Worm (Caenorhabditis elegans) whole organism, L4 larva: ENCODE results near the gene C48B4.13.

Source experiments
- F49E8.2 ChIP-seq: sonication (generic microtip); optimal IDR thresholded peaks from 2 replicates; lab custom pipeline; 2016; ENCODE audit warnings: missing compliant biosample characterization, mild to moderate bottlenecking, missing genetic modification characterization, borderline replicate concordance
- Y105C5A.15 ChIP-seq: fragments of 200-800 bp; sonication (Bioruptor generic); IDR thresholded peaks from 2 replicates; pipeline ENCODE4 v1.3.6; 2022; ENCODE audit warnings: missing genetic modification characterization, missing compliant biosample characterization
- Y75B8A.6 ChIP-seq: fragments of 200-800 bp; sonication (Bioruptor generic); IDR thresholded peaks from 2 replicates; pipeline ENCODE4 v1.3.6; 2022; ENCODE audit warnings: missing genetic modification reagents, missing genetic modification characterization, missing compliant biosample characterization
- aha-1 ChIP-seq: fragments of 150-350 bp; peaks from one replicate; lab custom pipeline; 2014; ENCODE audit warnings: missing biosample characterization, missing genetic modification characterization
- aly-2 ChIP-seq: sonication (generic microtip); optimal IDR thresholded peaks from 2 replicates; lab custom pipeline; 2018; ENCODE audit warnings: missing biosample characterization, missing genetic modification characterization
- attf-4 ChIP-seq: sonication (generic microtip); optimal IDR thresholded peaks from 3 replicates; lab custom pipeline; 2017; ENCODE audit warnings: missing biosample characterization, missing genetic modification characterization
- ceh-28 ChIP-seq: fragments of 150-350 bp; optimal IDR thresholded peaks from 2 replicates; lab custom pipeline; 2014; ENCODE audit warnings: missing biosample characterization, missing genetic modification reagents, missing genetic modification characterization
- ceh-32 ChIP-seq: sonication (generic microtip); optimal IDR thresholded peaks from 2 replicates; lab custom pipeline; 2016; ENCODE audit warnings: mild to moderate bottlenecking, missing genetic modification characterization, missing compliant biosample characterization; ENCODE audit not compliant: poor library complexity
- ces-1 ChIP-seq: fragments of 150-350 bp; sonication (generic microtip); optimal IDR thresholded peaks from 4 replicates; lab custom pipeline; 2014; ENCODE audit warnings: missing biosample characterization, missing genetic modification reagents, missing genetic modification characterization
- ctbp-1 ChIP-seq: fragments of 200-800 bp; sonication (Bioruptor generic); IDR thresholded peaks from 2 replicates; pipeline ENCODE4 v1.3.6; 2022; ENCODE audit warnings: missing genetic modification reagents, missing genetic modification characterization, missing compliant biosample characterization
- dmd-6 ChIP-seq: fragments of 200-800 bp; sonication (Bioruptor generic); IDR thresholded peaks from 2 replicates; pipeline ENCODE4 v1.3.6; 2022; ENCODE audit warnings: missing genetic modification reagents, missing genetic modification characterization, missing compliant biosample characterization
- dmd-9 ChIP-seq: fragments of 200-800 bp; sonication (Bioruptor generic); IDR thresholded peaks from 2 replicates; pipeline ENCODE4 v1.3.6; 2022; ENCODE audit warnings: missing genetic modification reagents, missing genetic modification characterization, missing compliant biosample characterization
- dpl-1 ChIP-seq: fragments of 150-350 bp; optimal IDR thresholded peaks from 2 replicates; lab custom pipeline; 2014; ENCODE audit warnings: missing biosample characterization, missing genetic modification reagents, missing genetic modification characterization
- duxl-1 ChIP-seq: sonication (generic microtip); optimal IDR thresholded peaks from 2 replicates; lab custom pipeline; 2016; ENCODE audit warnings: mild to moderate bottlenecking, missing genetic modification characterization, moderate library complexity, missing compliant biosample characterization; ENCODE audit not compliant: poor library complexity
- dve-1 ChIP-seq: sonication (generic microtip); optimal IDR thresholded peaks from 2 replicates; lab custom pipeline; 2017; ENCODE audit warnings: antibody characterized with exemption, mild to moderate bottlenecking, missing genetic modification characterization, missing compliant biosample characterization; ENCODE audit not compliant: insufficient read depth
- egl-27 ChIP-seq: sonication (generic microtip); optimal IDR thresholded peaks from 3 replicates; lab custom pipeline; 2017; ENCODE audit warnings: missing biosample characterization, missing genetic modification reagents, missing genetic modification characterization
- fkh-10 ChIP-seq: fragments of 150-350 bp; optimal IDR thresholded peaks from 2 replicates; lab custom pipeline; 2014; ENCODE audit warnings: missing biosample characterization, missing genetic modification reagents, missing genetic modification characterization
- hif-1 ChIP-seq, 2 experiments: sonication (generic microtip); optimal IDR thresholded peaks; 2 replicates each; lab custom pipeline; 2016 to 2017; ENCODE audit warnings: missing compliant biosample characterization in 2 of 2, missing genetic modification characterization in 2 of 2, missing genetic modification reagents in 2 of 2, missing genotype in 2 of 2, mild to moderate bottlenecking in 1 of 2
- hlh-11 ChIP-seq: fragments of 200-800 bp; sonication (Bioruptor generic); optimal IDR thresholded peaks from 2 replicates; lab custom pipeline; 2018; ENCODE audit warnings: mild to moderate bottlenecking, missing genetic modification characterization, missing compliant biosample characterization
- jun-1 ChIP-seq: fragments of 150-350 bp; optimal IDR thresholded peaks from 2 replicates; lab custom pipeline; 2014; ENCODE audit warnings: missing biosample characterization, missing genetic modification reagents, missing genetic modification characterization
- lin-1 ChIP-seq: fragments of 200-800 bp; sonication (Bioruptor generic); IDR thresholded peaks from 2 replicates; pipeline ENCODE4 v1.3.6; 2022; ENCODE audit warnings: missing genetic modification reagents, missing genetic modification characterization, missing compliant biosample characterization
- lin-39 ChIP-seq: fragments of 150-350 bp; optimal IDR thresholded peaks from 2 replicates; lab custom pipeline; 2014; ENCODE audit warnings: missing biosample characterization, missing genetic modification reagents, missing genetic modification characterization
- mdl-1 ChIP-seq, 2 experiments: fragments of 150-350 bp in 1 of 2; sonication (generic microtip) in 1 of 2; optimal IDR thresholded peaks; 2 replicates each; lab custom pipeline; 2014 to 2017; ENCODE audit warnings: missing biosample characterization in 2 of 2, missing genetic modification characterization in 2 of 2
- mes-2 ChIP-seq: sonication (generic microtip); optimal IDR thresholded peaks from 2 replicates; lab custom pipeline; 2016; ENCODE audit warnings: missing genotype, mild to moderate bottlenecking, missing genetic modification characterization, missing compliant biosample characterization; ENCODE audit not compliant: poor library complexity, severe bottlenecking
- nhr-10 ChIP-seq: fragments of 150-350 bp; optimal IDR thresholded peaks from 2 replicates; lab custom pipeline; 2014; ENCODE audit warnings: missing biosample characterization, missing genetic modification characterization
- nhr-102 ChIP-seq: sonication (generic microtip); optimal IDR thresholded peaks from 2 replicates; lab custom pipeline; 2016; ENCODE audit warnings: mild to moderate bottlenecking, missing genetic modification characterization, moderate library complexity, missing compliant biosample characterization
- nhr-11 ChIP-seq: fragments of 150-350 bp; optimal IDR thresholded peaks from 2 replicates; lab custom pipeline; 2014; ENCODE audit warnings: missing biosample characterization, missing genetic modification characterization
- nhr-28 ChIP-seq: fragments of 150-350 bp; optimal IDR thresholded peaks from 2 replicates; lab custom pipeline; 2014; ENCODE audit warnings: missing biosample characterization, missing genetic modification characterization
- nhr-48 ChIP-seq: sonication (generic microtip); optimal IDR thresholded peaks from 2 replicates; lab custom pipeline; 2016; ENCODE audit warnings: mild to moderate bottlenecking, missing genetic modification characterization, missing compliant biosample characterization
- nhr-6 ChIP-seq: fragments of 150-350 bp; optimal IDR thresholded peaks from 2 replicates; lab custom pipeline; 2014; ENCODE audit warnings: missing biosample characterization, missing genetic modification characterization
- nhr-77 ChIP-seq: fragments of 150-350 bp; optimal IDR thresholded peaks from 2 replicates; lab custom pipeline; 2014; ENCODE audit warnings: missing biosample characterization, missing genetic modification characterization
- pqm-1 ChIP-seq: sonication (generic microtip); optimal IDR thresholded peaks from 2 replicates; lab custom pipeline; 2017; ENCODE audit warnings: missing biosample characterization, missing genetic modification characterization
- set-16 ChIP-seq: fragments of 200-800 bp; sonication (Bioruptor generic); IDR thresholded peaks from 2 replicates; pipeline ENCODE4 v1.3.6; 2022; ENCODE audit warnings: missing genetic modification reagents, missing genetic modification characterization, missing compliant biosample characterization
- spr-3 ChIP-seq: fragments of 200-800 bp; sonication (Bioruptor generic); optimal IDR thresholded peaks from 2 replicates; lab custom pipeline; 2018; ENCODE audit warnings: mild to moderate bottlenecking, missing genetic modification characterization, missing compliant biosample characterization
- tag-97 ChIP-seq: fragments of 200-800 bp; sonication (Bioruptor generic); IDR thresholded peaks from 2 replicates; pipeline ENCODE4 v1.3.6; 2022; ENCODE audit warnings: missing genetic modification characterization, missing compliant biosample characterization
- unc-130 ChIP-seq: sonication (generic microtip); optimal IDR thresholded peaks from 2 replicates; lab custom pipeline; 2016; ENCODE audit warnings: missing genetic modification reagents, missing genetic modification characterization, missing compliant biosample characterization
- unc-62 ChIP-seq, 3 experiments: fragments of 150-350 bp in 1 of 3; sonication (generic microtip); optimal IDR thresholded peaks in 2 of 3; peaks in 1 of 3; 1 replicate in 1 of 3; 2 replicates in 2 of 3; lab custom pipeline; 2014 to 2017; ENCODE audit warnings: missing biosample characterization in 3 of 3, missing genetic modification characterization in 3 of 3, missing genetic modification reagents in 3 of 3, missing genotype in 1 of 3
- zag-1 ChIP-seq: fragments of 150-350 bp; optimal IDR thresholded peaks from 2 replicates; lab custom pipeline; 2014; ENCODE audit warnings: missing biosample characterization, missing genetic modification characterization
- zfp-3 ChIP-seq: fragments of 200-800 bp; sonication (Bioruptor generic); conservative IDR thresholded peaks from 2 replicates; pipeline ENCODE4 v1.3.6; 2022; ENCODE audit warnings: missing genetic modification reagents, missing genetic modification characterization, missing compliant biosample characterization

C48B4.13 gene

DNA sequence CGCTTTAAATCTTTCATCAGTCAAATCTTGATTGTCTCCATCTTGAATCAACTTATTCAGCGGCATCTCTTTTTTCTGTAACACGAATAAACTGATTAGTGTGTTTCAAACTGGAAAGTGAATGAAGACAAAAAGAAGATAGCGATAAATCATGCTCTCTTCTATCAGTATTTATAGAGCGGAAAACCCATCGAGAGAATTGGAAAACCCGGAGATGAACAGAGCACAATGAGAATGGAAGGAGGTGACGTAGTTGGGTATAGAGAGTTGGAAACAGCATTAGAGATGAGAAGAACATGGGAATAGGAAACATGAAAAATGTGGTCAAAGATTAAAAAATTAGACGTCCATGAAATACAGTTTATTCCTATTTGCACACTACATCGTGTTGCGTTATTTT is 23.6 kb downstream of the C48B4.13 start, which contains the start of gene acox-1.5:
acox-1.5 (minus strand) TSS at position 75 of the 400 bp plus-strand sequence.
- TF ChIP-seq jun-1 = no peak
- TF ChIP-seq tag-97 (GFP tag; lab: Robert Waterston, UW) = no peak
- TF ChIP-seq unc-62 (GFP tag; optimal IDR thresholded peaks at IDR 0.05 in 1 of 2; lab: Kevin White, UChicago) = peak in 1 of 2 experiments; percentile 16
- TF ChIP-seq unc-62 (tag; optimal IDR thresholded peaks at IDR 0.05; lab: Kevin White, UChicago) = no peak
- TF ChIP-seq nhr-10 (tag; lab: Kevin White, UChicago) = no peak
- TF ChIP-seq spr-3 (GFP tag; lab: Kevin White, UChicago) = no peak
- peak; percentile 34 for TF ChIP-seq hlh-11
- peak; percentile 19 for TF ChIP-seq aha-1
- peak; percentile 62 for TF ChIP-seq dmd-6
- TF ChIP-seq nhr-28 = peak; percentile 55
- peak; percentile 56 for TF ChIP-seq nhr-77
- peak; percentile 77 for TF ChIP-seq pqm-1 (tag; lab: Kevin White, UChicago)
- peak; percentile 22 for TF ChIP-seq dve-1
- TF ChIP-seq, all 104 proteins: peak for 8

ce11 chrIII:9595563-9595962 is 27.0 kb downstream of the C48B4.13 start, which contains the start of gene rom-2:
rom-2 (minus strand) TSS chrIII:9595663.
- TF ChIP-seq aly-2 (no peak), egl-27 (no peak), nhr-48 (tag; lab: Kevin White, UChicago) (no peak), lin-1 (no peak), dpl-1 (GFP tag; lab: Kevin White, UChicago) (no peak), set-16 (GFP tag; lab: Robert Waterston, UW) (no peak), duxl-1 (tag; lab: Kevin White, UChicago) (no peak)

ce11 chrIII:9597044-9597443 is 28.5 kb downstream of the C48B4.13 start, which contains the start of gene C48B4.12:
C48B4.12 (plus strand) TSS chrIII:9597344.
- TF ChIP-seq zag-1 (no peak), attf-4 (tag; lab: Kevin White, UChicago) (no peak), ceh-32 (no peak), dmd-9 (GFP tag; lab: Robert Waterston, UW) (no peak), F49E8.2 (tag; lab: Kevin White, UChicago) (no peak), nhr-11 (tag; lab: Kevin White, UChicago) (no peak), nhr-102 (tag; lab: Kevin White, UChicago) (no peak), jun-1 (no peak), nhr-6 (tag; lab: Kevin White, UChicago) (no peak), fkh-10 (GFP tag; lab: Kevin White, UChicago) (no peak)

- TF ChIP-seq nhr-102 (tag; lab: Kevin White, UChicago) (no peak), set-16 (GFP tag; lab: Robert Waterston, UW) (no peak), Y105C5A.15 (GFP tag; lab: Robert Waterston, UW) (no peak), aha-1 (no peak), Y75B8A.6 (GFP tag; lab: Robert Waterston, UW) (no peak)
Measured at ce11 chrIII:9598168-9598567, 29.6 kb downstream of the C48B4.13 start, which contains the start of gene F58A4.1. F58A4.1 (plus strand) TSS chrIII:9598468.

DNA sequence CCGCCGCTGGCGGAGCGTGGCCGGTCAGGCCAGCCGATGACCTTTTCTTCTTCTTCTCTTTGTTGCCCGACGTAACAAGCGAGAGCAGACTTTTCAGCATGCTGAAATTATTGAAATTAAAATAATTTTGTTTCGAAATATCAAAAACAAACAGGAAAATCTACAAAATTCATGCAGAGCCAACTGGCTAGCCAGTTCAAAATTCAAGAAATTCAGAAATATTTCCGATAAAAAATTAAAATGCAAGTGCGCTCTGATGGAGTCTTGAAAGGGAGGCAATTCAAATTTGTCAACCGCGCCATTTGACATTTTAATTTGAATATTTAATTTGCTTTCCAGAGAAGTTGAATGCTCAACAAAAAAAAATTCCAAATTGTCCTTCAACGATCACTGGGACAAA is 32.1 kb downstream of the C48B4.13 start, which contains the start of gene F58A4.2:
F58A4.2 (minus strand) TSS at position 101 of the 400 bp plus-strand sequence.
- TF ChIP-seq mes-2 (tag; lab: Kevin White, UChicago) (no peak), ces-1 (GFP tag; lab: Kevin White, UChicago) (no peak), unc-130 (GFP tag; lab: Kevin White, UChicago) (no peak), lin-39 (tag; lab: Kevin White, UChicago) (no peak), hif-1 (tag; optimal IDR thresholded peaks at IDR 0.05; lab: Kevin White, UChicago) (no peak), pqm-1 (tag; lab: Kevin White, UChicago) (no peak), F49E8.2 (tag; lab: Kevin White, UChicago) (no peak), aha-1 (no peak), ctbp-1 (GFP tag; lab: Robert Waterston, UW) (no peak), egl-27 (no peak), mdl-1 (tag; optimal IDR thresholded peaks at IDR 0.05; lab: Kevin White, UChicago) (no peak), zfp-3 (GFP tag; lab: Robert Waterston, UW) (no peak), Y75B8A.6 (GFP tag; lab: Robert Waterston, UW) (no peak), ceh-28 (tag; lab: Kevin White, UChicago) (no peak)
